Fruit fly (Drosophila melanogaster) whole organism, pupa: ENCODE results near the gene KP78b.

Experiments used
- CG10348 ChIP-seq: fragments of 200-800 bp; sonication (Bioruptor generic); IDR thresholded peaks from 2 replicates; pipeline ENCODE4 v1.3.6; 2022; ENCODE audit warnings: missing biosample characterization, missing genetic modification characterization
- CG12605 ChIP-seq: fragments of 200-800 bp; sonication (Bioruptor generic); IDR thresholded peaks from 2 replicates; pipeline ENCODE4 v1.3.6; 2022; ENCODE audit warnings: missing biosample characterization, missing genetic modification characterization
- CG13204 ChIP-seq: fragments of 200-800 bp; sonication (Bioruptor generic); optimal IDR thresholded peaks from 2 replicates; lab custom pipeline; 2018; ENCODE audit warnings: missing biosample characterization, mild to moderate bottlenecking, missing genetic modification characterization, moderate library complexity
- CG14655 ChIP-seq: fragments of 200-800 bp; sonication (Bioruptor generic); optimal IDR thresholded peaks from 3 replicates; lab custom pipeline; 2017; ENCODE audit warnings: mild to moderate bottlenecking, missing biosample characterization, missing genetic modification reagents, missing genetic modification characterization
- CG15710 ChIP-seq: fragments of 200-800 bp; sonication (Bioruptor generic); optimal IDR thresholded peaks from 2 replicates; lab custom pipeline; 2018; ENCODE audit warnings: missing biosample characterization, mild to moderate bottlenecking, missing genetic modification characterization, moderate library complexity
- CG17806 ChIP-seq: fragments of 200-800 bp; sonication (Bioruptor generic); optimal IDR thresholded peaks from 2 replicates; lab custom pipeline; 2018; ENCODE audit warnings: missing biosample characterization, mild to moderate bottlenecking, missing genetic modification characterization, moderate library complexity
- CG32121 ChIP-seq: fragments of 200-800 bp; sonication (Bioruptor generic); IDR thresholded peaks from 2 replicates; pipeline ENCODE4 v1.3.6; 2022; ENCODE audit warnings: missing biosample characterization, missing genetic modification characterization
- CG34367 ChIP-seq: fragments of 200-800 bp; sonication (Bioruptor generic); optimal IDR thresholded peaks from 2 replicates; lab custom pipeline; 2018; ENCODE audit warnings: missing biosample characterization, mild to moderate bottlenecking, missing genetic modification characterization
- CG4496 ChIP-seq: fragments of 200-800 bp; sonication (Bioruptor generic); IDR thresholded peaks from 3 replicates; pipeline ENCODE4 v1.3.6; 2022; ENCODE audit warnings: missing biosample characterization, missing genetic modification characterization
- CG8159 ChIP-seq: fragments of 200-800 bp; sonication (Bioruptor generic); optimal IDR thresholded peaks from 3 replicates; lab custom pipeline; 2018; ENCODE audit warnings: missing biosample characterization, mild to moderate bottlenecking, missing genetic modification characterization, moderate library complexity
- CG8301 ChIP-seq: fragments of 200-800 bp; sonication (Bioruptor generic); optimal IDR thresholded peaks from 2 replicates; lab custom pipeline; 2018; ENCODE audit warnings: missing biosample characterization, mild to moderate bottlenecking, missing genetic modification characterization
- CG9948 ChIP-seq: fragments of 200-800 bp; sonication (Bioruptor generic); optimal IDR thresholded peaks from 2 replicates; lab custom pipeline; 2018; ENCODE audit warnings: missing biosample characterization, mild to moderate bottlenecking, missing genetic modification characterization, moderate library complexity
- D1 ChIP-seq: fragments of 200-800 bp; sonication (Bioruptor generic); optimal IDR thresholded peaks from 2 replicates; lab custom pipeline; 2018; ENCODE audit warnings: missing biosample characterization, mild to moderate bottlenecking, missing genetic modification characterization, moderate library complexity
- EcR ChIP-seq: fragments of 200-800 bp; sonication (Bioruptor generic); optimal IDR thresholded peaks from 3 replicates; lab custom pipeline; 2019; ENCODE audit warnings: missing biosample characterization, missing genetic modification characterization, mild to moderate bottlenecking, moderate library complexity, missing genetic modification reagents
- Ets98B ChIP-seq: fragments of 200-800 bp; sonication (Bioruptor generic); IDR thresholded peaks from 2 replicates; pipeline ENCODE4 v1.3.6; 2022; ENCODE audit warnings: missing biosample characterization, missing genetic modification characterization
- Pif1A ChIP-seq: fragments of 200-800 bp; sonication (Bioruptor generic); optimal IDR thresholded peaks from 3 replicates; lab custom pipeline; 2016; ENCODE audit warnings: missing biosample characterization, missing genetic modification characterization
- Pif1B ChIP-seq: fragments of 200-800 bp; sonication (Bioruptor generic); optimal IDR thresholded peaks from 3 replicates; lab custom pipeline; 2016; ENCODE audit warnings: missing biosample characterization, missing genetic modification characterization
- Snoo ChIP-seq: fragments of 200-800 bp; sonication (Bioruptor generic); optimal IDR thresholded peaks from 3 replicates; lab custom pipeline; 2017; ENCODE audit warnings: missing biosample characterization, mild to moderate bottlenecking, missing genetic modification characterization, inconsistent platforms
- fd96Ca ChIP-seq: fragments of 200-800 bp; sonication (Bioruptor generic); IDR thresholded peaks from 3 replicates; pipeline ENCODE4 v1.3.6; 2022; ENCODE audit warnings: missing biosample characterization, missing genetic modification characterization
- gl ChIP-seq: fragments of 200-800 bp; sonication (Bioruptor generic); optimal IDR thresholded peaks from 2 replicates; lab custom pipeline; 2018; ENCODE audit warnings: missing biosample characterization, mild to moderate bottlenecking, missing genetic modification characterization
- rn ChIP-seq: fragments of 200-800 bp; sonication (Bioruptor generic); IDR thresholded peaks from 2 replicates; pipeline ENCODE4 v1.3.6; 2022; ENCODE audit warnings: missing biosample characterization, missing genetic modification characterization

Gene KP78b

DNA sequence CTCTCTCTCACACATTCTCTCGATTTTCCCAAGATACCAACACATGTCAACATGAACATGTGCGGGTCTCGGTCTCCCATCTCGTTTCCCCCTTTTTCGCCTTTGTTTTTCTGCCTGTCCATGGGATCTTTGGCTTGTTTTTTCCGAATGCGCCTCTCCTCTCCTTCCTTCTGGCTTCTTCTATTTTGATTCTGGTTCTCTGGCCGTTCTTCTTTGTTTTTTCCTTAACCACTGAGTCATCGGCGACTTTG, 524 bp downstream of the KP78b start:
- TF ChIP-seq CG17806 (no peak), CG8159 (tag; lab: Kevin White, UChicago) (no peak), CG12605 (GFP tag; lab: Robert Waterston, UW) (no peak), EcR (GFP tag; lab: Kevin White, UChicago) (peak; percentile 11), rn (no peak), Pif1A (GFP tag; lab: Kevin White, UChicago) (no peak), CG34367 (no peak), CG10348 (GFP tag; lab: Robert Waterston, UW) (no peak), D1 (tag; lab: Kevin White, UChicago) (no peak)
- TF ChIP-seq, all 21 proteins: peak for 1

DNA sequence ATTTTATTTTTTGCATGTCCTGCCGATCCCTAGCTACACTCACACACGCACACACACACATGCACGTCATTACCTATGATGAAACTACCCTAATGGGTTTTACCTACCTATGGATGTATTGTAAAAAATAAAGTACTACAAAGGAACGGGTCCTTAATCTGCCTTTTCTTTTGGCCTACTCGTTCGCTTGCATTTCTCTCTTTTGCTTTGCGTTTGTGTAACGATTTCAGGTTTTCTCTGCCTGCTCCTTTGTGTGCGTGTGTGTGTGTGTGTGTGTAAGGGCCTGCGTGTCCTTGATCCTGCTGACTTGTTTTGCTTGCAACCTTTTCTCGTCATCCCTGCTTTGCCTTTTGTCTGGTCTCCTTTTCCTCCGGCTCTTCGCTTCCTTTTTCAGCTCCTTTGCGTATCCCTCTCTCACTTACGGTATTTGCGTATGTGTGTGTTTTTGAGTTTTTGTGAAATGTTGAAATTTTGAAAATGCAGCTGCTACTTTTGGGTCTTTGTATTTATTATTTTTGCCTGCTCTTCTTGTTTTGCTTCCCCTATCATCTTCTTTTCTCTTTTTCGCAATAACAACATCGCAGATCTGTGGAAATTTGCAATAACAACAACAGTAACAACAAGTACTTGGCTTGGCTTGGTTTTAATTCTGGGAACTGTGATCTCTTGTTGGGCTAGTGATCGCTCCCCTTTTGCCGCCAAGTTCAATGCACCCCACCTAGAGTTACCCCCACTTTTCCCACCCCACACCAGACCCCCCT, 1.0 kb downstream of the KP78b start:
- TF ChIP-seq EcR (GFP tag; lab: Kevin White, UChicago): peak; percentile 87
- no peak for TF ChIP-seq CG17806
- TF ChIP-seq, all 21 proteins: peak for 1

DNA sequence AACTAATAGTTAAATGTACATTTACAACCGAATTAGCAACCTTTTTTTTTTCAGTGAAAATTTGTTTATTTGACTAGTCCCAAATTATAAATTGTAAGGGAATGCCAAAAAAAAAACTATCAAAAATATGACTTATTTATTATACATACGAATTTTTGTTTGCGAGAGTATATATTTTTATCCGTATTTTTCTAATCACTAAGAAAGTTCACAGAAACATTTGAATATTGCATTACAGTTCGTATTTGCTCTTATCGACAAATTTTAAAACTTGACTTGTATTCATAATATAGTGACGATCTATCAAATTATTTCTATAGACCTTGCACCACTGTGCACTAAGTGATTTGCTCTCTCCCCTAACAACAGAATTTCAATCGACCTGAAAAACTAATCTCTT, 1.7 kb downstream of the KP78b start:
- TF ChIP-seq Pif1B (GFP tag; lab: Kevin White, UChicago): no peak
- TF ChIP-seq rn: no peak
- no peak for TF ChIP-seq CG10348 (GFP tag; lab: Robert Waterston, UW)
- TF ChIP-seq CG17806: no peak
- no peak for TF ChIP-seq CG8159 (tag; lab: Kevin White, UChicago)
- no peak for TF ChIP-seq EcR (GFP tag; lab: Kevin White, UChicago)
- no peak for TF ChIP-seq CG32121
- TF ChIP-seq Snoo: no peak
- no peak for TF ChIP-seq CG4496
- no peak for TF ChIP-seq D1 (tag; lab: Kevin White, UChicago)
- TF ChIP-seq Ets98B (GFP tag; lab: Robert Waterston, UW): no peak
- no peak for TF ChIP-seq gl (tag; lab: Kevin White, UChicago)
- no peak for TF ChIP-seq CG8301 (tag; lab: Kevin White, UChicago)
- TF ChIP-seq CG34367: no peak
- TF ChIP-seq fd96Ca (GFP tag; lab: Robert Waterston, UW): no peak
- TF ChIP-seq CG13204 (GFP tag; lab: Kevin White, UChicago): no peak
- no peak for TF ChIP-seq CG15710 (tag; lab: Kevin White, UChicago)
- TF ChIP-seq CG9948 (tag; lab: Kevin White, UChicago): no peak

DNA sequence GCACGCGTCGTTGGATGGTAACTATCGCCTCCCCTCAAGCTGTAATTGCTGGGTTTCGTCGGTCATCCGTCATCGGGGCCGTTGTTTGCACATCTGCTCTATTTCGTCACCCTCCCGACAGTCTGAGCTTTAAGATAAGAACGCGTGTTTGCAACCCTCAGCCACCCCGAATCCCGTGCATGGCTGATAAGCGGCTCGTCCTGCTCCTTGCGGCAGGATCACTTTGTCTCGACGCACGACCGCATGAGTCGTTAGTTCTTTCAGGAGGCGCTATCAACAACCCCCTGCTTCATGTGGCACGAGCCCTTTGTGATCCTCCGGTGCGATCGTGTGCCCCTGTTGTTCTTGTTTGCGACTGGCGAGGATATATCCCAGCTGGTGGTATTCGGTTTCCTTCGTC, 2.2 kb downstream of the KP78b start:
- TF ChIP-seq CG32121 (no peak), EcR (GFP tag; lab: Kevin White, UChicago) (no peak), fd96Ca (GFP tag; lab: Robert Waterston, UW) (no peak), CG8159 (tag; lab: Kevin White, UChicago) (no peak), CG14655 (GFP tag; lab: Kevin White, UChicago) (no peak), rn (no peak), Pif1B (GFP tag; lab: Kevin White, UChicago) (no peak), CG13204 (GFP tag; lab: Kevin White, UChicago) (no peak), CG10348 (GFP tag; lab: Robert Waterston, UW) (no peak), Snoo (no peak), CG34367 (no peak), Pif1A (GFP tag; lab: Kevin White, UChicago) (no peak), CG4496 (no peak)

DNA sequence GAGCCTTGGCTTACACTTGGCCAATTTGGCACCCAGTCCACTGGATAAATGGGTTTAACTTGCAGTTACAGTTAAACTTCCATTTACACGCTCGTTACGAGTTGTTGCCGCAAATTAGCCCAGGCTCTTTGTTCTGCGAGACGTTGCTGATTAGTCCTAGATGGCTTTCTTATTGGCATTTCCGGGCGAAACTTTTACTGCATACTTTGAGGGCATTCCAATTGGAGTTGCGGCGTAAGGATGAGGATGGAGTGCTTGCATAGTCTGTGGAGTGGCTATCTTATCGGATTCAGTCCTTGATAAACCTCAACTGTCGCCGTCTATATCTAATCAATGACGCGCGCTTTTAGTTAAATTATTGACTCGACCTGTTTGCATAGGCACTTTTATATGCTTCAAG, 8.0 kb downstream of the KP78b start:
- no peak for TF ChIP-seq Snoo
- TF ChIP-seq EcR (GFP tag; lab: Kevin White, UChicago): no peak
- no peak for TF ChIP-seq Pif1B (GFP tag; lab: Kevin White, UChicago)
- TF ChIP-seq, all 21 proteins: peak for 0

DNA sequence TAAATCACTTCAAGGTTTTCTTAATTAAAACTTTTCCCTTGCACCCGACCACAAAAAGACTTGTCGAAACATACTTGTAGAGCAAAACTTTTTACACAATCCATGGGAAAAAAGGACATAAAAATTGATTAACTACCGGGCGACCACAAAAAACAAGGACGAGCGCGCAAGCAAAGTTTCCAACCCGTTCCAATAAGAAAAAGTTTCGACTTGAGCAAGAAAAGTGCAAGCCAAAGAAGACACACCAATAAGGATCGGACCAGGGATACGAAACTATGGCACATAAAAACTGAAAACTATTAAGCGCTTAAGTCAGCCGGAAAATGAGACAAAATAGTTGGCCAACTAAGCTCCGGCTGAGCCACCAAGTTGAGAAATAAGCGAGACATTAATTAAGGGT, 9.0 kb downstream of the KP78b start:
- no peak for TF ChIP-seq CG9948 (tag; lab: Kevin White, UChicago)
- no peak for TF ChIP-seq CG4496
- TF ChIP-seq, all 21 proteins: peak for 0

DNA sequence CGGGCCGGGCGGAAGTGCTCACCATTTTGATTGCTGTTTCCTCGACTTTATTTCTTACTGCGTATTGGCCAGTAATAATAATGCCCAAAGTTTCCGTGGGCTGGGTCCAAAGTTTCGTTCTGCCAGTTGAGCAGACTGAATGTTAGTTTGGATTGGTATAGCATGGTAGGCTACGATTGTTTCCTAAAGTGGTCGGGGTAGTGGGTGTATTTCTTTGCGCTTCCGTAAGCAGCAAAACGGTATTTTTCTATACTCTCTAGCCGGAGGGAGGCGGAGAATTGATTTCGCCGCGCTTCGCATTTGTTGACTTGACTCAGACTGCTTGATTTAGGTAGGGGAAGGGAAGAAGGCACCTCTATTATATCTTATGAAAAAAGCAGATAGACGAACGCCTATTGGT, 9.5 kb downstream of the KP78b start:
- no peak for TF ChIP-seq CG10348 (GFP tag; lab: Robert Waterston, UW)
- TF ChIP-seq fd96Ca (GFP tag; lab: Robert Waterston, UW): no peak
- TF ChIP-seq rn: no peak
- no peak for TF ChIP-seq CG4496
- no peak for TF ChIP-seq CG8301 (tag; lab: Kevin White, UChicago)
- TF ChIP-seq CG12605 (GFP tag; lab: Robert Waterston, UW): no peak
- no peak for TF ChIP-seq Pif1B (GFP tag; lab: Kevin White, UChicago)
- TF ChIP-seq CG17806: no peak
- no peak for TF ChIP-seq gl (tag; lab: Kevin White, UChicago)
- TF ChIP-seq Snoo: no peak
- no peak for TF ChIP-seq Pif1A (GFP tag; lab: Kevin White, UChicago)
- no peak for TF ChIP-seq CG34367
- no peak for TF ChIP-seq CG13204 (GFP tag; lab: Kevin White, UChicago)
- TF ChIP-seq CG32121: no peak
- TF ChIP-seq CG14655 (GFP tag; lab: Kevin White, UChicago): no peak
- TF ChIP-seq CG8159 (tag; lab: Kevin White, UChicago): no peak
